Fruit fly (Drosophila melanogaster) whole organism, embryonic: ENCODE results near the gene dysf.

Experiments used
- ATbp ChIP-seq: fragments of 200-800 bp; sonication (Bioruptor generic); optimal IDR thresholded peaks from 2 replicates; lab custom pipeline; 2017; ENCODE audit warnings: missing biosample characterization, mild to moderate bottlenecking, missing genetic modification characterization, missing genetic modification reagents
- Atf3 ChIP-seq: fragments of 200-800 bp; sonication (Bioruptor generic); optimal IDR thresholded peaks from 3 replicates; lab custom pipeline; 2016; ENCODE audit warnings: missing biosample characterization, missing genetic modification characterization
- CG10321 ChIP-seq: fragments of 200-800 bp; sonication (Bioruptor generic); IDR thresholded peaks from 2 replicates; pipeline ENCODE4 v1.3.6; 2022; ENCODE audit warnings: missing biosample characterization, missing genetic modification characterization
- CG10366 ChIP-seq: fragments of 200-800 bp; sonication (Bioruptor generic); IDR thresholded peaks from 2 replicates; pipeline ENCODE4 v1.3.6; 2022; ENCODE audit warnings: missing biosample characterization, missing genetic modification characterization
- CG10565 ChIP-seq: fragments of 200-800 bp; sonication (Bioruptor generic); optimal IDR thresholded peaks from 3 replicates; lab custom pipeline; 2016; ENCODE audit warnings: missing biosample characterization, mild to moderate bottlenecking, missing genetic modification characterization
- CG12299 ChIP-seq: fragments of 200-800 bp; sonication (Bioruptor generic); optimal IDR thresholded peaks from 2 replicates; lab custom pipeline; 2018; ENCODE audit warnings: missing biosample characterization, mild to moderate bottlenecking, missing genetic modification characterization
- CG16813 ChIP-seq: fragments of 200-800 bp; sonication (Bioruptor generic); IDR thresholded peaks from 3 replicates; pipeline ENCODE4 v1.3.6; 2022; ENCODE audit warnings: missing biosample characterization, missing genetic modification characterization; ENCODE audit not compliant: partially characterized antibody
- CG17802 ChIP-seq: fragments of 200-800 bp; sonication (Bioruptor generic); optimal IDR thresholded peaks from 2 replicates; lab custom pipeline; 2018; ENCODE audit warnings: missing biosample characterization, mild to moderate bottlenecking, missing genetic modification characterization, moderate library complexity
- CG18764 ChIP-seq: fragments of 200-800 bp; sonication (Bioruptor generic); optimal IDR thresholded peaks from 3 replicates; lab custom pipeline; 2016; ENCODE audit warnings: missing biosample characterization, missing genetic modification characterization
- CG32532 ChIP-seq: fragments of 200-800 bp; sonication (Bioruptor generic); IDR thresholded peaks from 2 replicates; pipeline ENCODE4 v1.3.6; 2022; ENCODE audit warnings: missing biosample characterization, missing genetic modification characterization
- CG3995 ChIP-seq: fragments of 200-800 bp; sonication (Bioruptor generic); optimal IDR thresholded peaks from 3 replicates; lab custom pipeline; 2016; ENCODE audit warnings: missing biosample characterization, missing genetic modification characterization
- CG4404 ChIP-seq: fragments of 200-800 bp; sonication (Bioruptor generic); IDR thresholded peaks from 2 replicates; pipeline ENCODE4 v1.3.6; 2022; ENCODE audit warnings: missing biosample characterization, missing genetic modification characterization
- CG4707 ChIP-seq: fragments of 200-800 bp; sonication (Bioruptor generic); optimal IDR thresholded peaks from 2 replicates; lab custom pipeline; 2018; ENCODE audit warnings: missing biosample characterization, mild to moderate bottlenecking, missing genetic modification characterization, moderate library complexity
- CG7963 ChIP-seq: fragments of 200-800 bp; sonication (Bioruptor generic); IDR thresholded peaks from 3 replicates; pipeline ENCODE4 v1.3.6; 2022; ENCODE audit warnings: missing biosample characterization, missing genetic modification characterization; ENCODE audit not compliant: partially characterized antibody
- CG9932 ChIP-seq: fragments of 200-800 bp; sonication (Bioruptor generic); IDR thresholded peaks from 2 replicates; pipeline ENCODE4 v1.3.6; 2022; ENCODE audit warnings: missing biosample characterization, missing genetic modification characterization
- CoRest ChIP-seq: fragments of 200-800 bp; sonication (Bioruptor generic); optimal IDR thresholded peaks from 3 replicates; lab custom pipeline; 2018; ENCODE audit warnings: missing biosample characterization, mild to moderate bottlenecking, missing genetic modification characterization, moderate library complexity
- D ChIP-seq, 2 experiments: fragments of 200-800 bp in 1 of 2; fragments of >200 bp in 1 of 2; sonication (Bioruptor generic) in 1 of 2; optimal IDR thresholded peaks; 2 replicates in 1 of 2; 3 replicates in 1 of 2; lab custom pipeline; 2017; ENCODE audit warnings: mild to moderate bottlenecking in 1 of 2, missing biosample characterization in 1 of 2, missing genetic modification characterization in 1 of 2, missing genetic modification reagents in 1 of 2
- Dad ChIP-seq: fragments of 200-800 bp; sonication (Bioruptor generic); optimal IDR thresholded peaks from 3 replicates; lab custom pipeline; 2016; ENCODE audit warnings: missing biosample characterization, missing genetic modification characterization
- Deaf1 ChIP-seq: fragments of 200-800 bp; optimal IDR thresholded peaks from 3 replicates; lab custom pipeline; 2019; ENCODE audit warnings: missing biosample characterization, mild to moderate bottlenecking, missing genetic modification characterization, moderate library complexity
- Eip74EF ChIP-seq, 2 experiments: fragments of 200-800 bp in 1 of 2; fragments of >200 bp in 1 of 2; sonication (Bioruptor generic) in 1 of 2; optimal IDR thresholded peaks; 2 replicates each; lab custom pipeline; 2017 to 2019; ENCODE audit warnings: missing biosample characterization in 2 of 2, missing genetic modification characterization in 2 of 2, mild to moderate bottlenecking in 1 of 2, moderate library complexity in 1 of 2
- HmgZ ChIP-seq: fragments of 200-800 bp; sonication (Bioruptor generic); optimal IDR thresholded peaks from 2 replicates; lab custom pipeline; 2018; ENCODE audit warnings: missing biosample characterization, mild to moderate bottlenecking, missing genetic modification characterization
- MESR4 ChIP-seq: fragments of 200-800 bp; sonication (Bioruptor generic); optimal IDR thresholded peaks from 2 replicates; lab custom pipeline; 2018; ENCODE audit warnings: missing biosample characterization, mild to moderate bottlenecking, missing genetic modification characterization, moderate library complexity
- Med ChIP-seq: fragments of 200-800 bp; sonication (Bioruptor generic); peaks from one replicate; lab custom pipeline; 2016; ENCODE audit warnings: missing biosample characterization, missing genetic modification characterization, mild to moderate bottlenecking, inconsistent platforms, moderate library complexity
- Neu2 ChIP-seq: fragments of 200-800 bp; sonication (Bioruptor generic); optimal IDR thresholded peaks from 3 replicates; lab custom pipeline; 2016; ENCODE audit warnings: missing biosample characterization, missing genetic modification characterization, borderline replicate concordance
- Nf-YB ChIP-seq: fragments of 200-800 bp; sonication (Bioruptor generic); optimal IDR thresholded peaks from 3 replicates; lab custom pipeline; 2019; ENCODE audit warnings: missing biosample characterization, mild to moderate bottlenecking, missing genetic modification characterization, moderate library complexity
- Nf-YC ChIP-seq: fragments of 200-800 bp; optimal IDR thresholded peaks from 3 replicates; lab custom pipeline; 2019; ENCODE audit warnings: missing biosample characterization, mild to moderate bottlenecking, missing genetic modification characterization, moderate library complexity
- Opbp ChIP-seq: fragments of 200-800 bp; sonication (Bioruptor generic); IDR thresholded peaks from 3 replicates; pipeline ENCODE4 v1.3.6; 2022; ENCODE audit warnings: missing biosample characterization, missing genetic modification characterization; ENCODE audit not compliant: partially characterized antibody
- Pdp1 ChIP-seq, 2 experiments: fragments of 200-800 bp; sonication (Bioruptor generic); optimal IDR thresholded peaks; 3 replicates each; lab custom pipeline; 2016; ENCODE audit warnings: missing biosample characterization in 2 of 2, missing genetic modification characterization in 2 of 2, mild to moderate bottlenecking in 1 of 2, moderate library complexity in 1 of 2
- Ravus ChIP-seq: fragments of 200-800 bp; sonication (Bioruptor generic); IDR thresholded peaks from 2 replicates; pipeline ENCODE4 v1.3.6; 2022; ENCODE audit warnings: missing biosample characterization, missing genetic modification characterization
- Ssrp ChIP-seq: fragments of 200-800 bp; sonication (Bioruptor generic); optimal IDR thresholded peaks from 2 replicates; lab custom pipeline; 2018; ENCODE audit warnings: missing biosample characterization, mild to moderate bottlenecking, missing genetic modification characterization, moderate library complexity
- abd-A ChIP-seq: fragments of 200-800 bp; sonication (Bioruptor generic); optimal IDR thresholded peaks from 3 replicates; lab custom pipeline; 2019; ENCODE audit warnings: missing biosample characterization, mild to moderate bottlenecking, missing genetic modification characterization, moderate library complexity
- crc ChIP-seq: fragments of 200-800 bp; sonication (Bioruptor generic); optimal IDR thresholded peaks from 2 replicates; lab custom pipeline; 2016; ENCODE audit warnings: missing biosample characterization, missing genetic modification characterization
- croc ChIP-seq: fragments of 200-800 bp; sonication (Bioruptor generic); conservative IDR thresholded peaks from 3 replicates; pipeline ENCODE4 v1.3.6; 2022; ENCODE audit warnings: missing biosample characterization, missing genetic modification characterization
- crp ChIP-seq, 2 experiments: fragments of 200-800 bp; sonication (Bioruptor generic); optimal IDR thresholded peaks; 2 replicates in 1 of 2; 3 replicates in 1 of 2; lab custom pipeline; 2017; ENCODE audit warnings: missing biosample characterization in 2 of 2, missing genetic modification characterization in 2 of 2, mild to moderate bottlenecking in 1 of 2, moderate library complexity in 1 of 2
- dimm ChIP-seq: fragments of 200-800 bp; sonication (Bioruptor generic); IDR thresholded peaks from 2 replicates; pipeline ENCODE4 v1.3.6; 2022; ENCODE audit warnings: missing biosample characterization, missing genetic modification characterization
- dmrt11E ChIP-seq: fragments of 200-800 bp; sonication (Bioruptor generic); optimal IDR thresholded peaks from 3 replicates; lab custom pipeline; 2018; ENCODE audit warnings: missing biosample characterization, mild to moderate bottlenecking, missing genetic modification characterization, moderate library complexity
- fd3F ChIP-seq: fragments of 200-800 bp; sonication (Bioruptor generic); optimal IDR thresholded peaks from 2 replicates; lab custom pipeline; 2018; ENCODE audit warnings: missing biosample characterization, mild to moderate bottlenecking, missing genetic modification characterization, moderate library complexity
- fd96Cb ChIP-seq: fragments of 200-800 bp; sonication (Bioruptor generic); optimal IDR thresholded peaks from 2 replicates; lab custom pipeline; 2018; ENCODE audit warnings: missing biosample characterization, mild to moderate bottlenecking, missing genetic modification characterization, moderate library complexity
- insv ChIP-seq, 2 experiments: fragments of 200-800 bp; sonication (Bioruptor generic); optimal IDR thresholded peaks; 3 replicates each; lab custom pipeline; 2016 to 2018; ENCODE audit warnings: missing biosample characterization in 2 of 2, missing genetic modification characterization in 2 of 2
- maf-S ChIP-seq: fragments of 200-800 bp; sonication (Bioruptor generic); optimal IDR thresholded peaks from 2 replicates; lab custom pipeline; 2016; ENCODE audit warnings: missing biosample characterization, missing genetic modification characterization
- mld ChIP-seq: fragments of 200-800 bp; sonication (Bioruptor generic); IDR thresholded peaks from 3 replicates; pipeline ENCODE4 v1.3.6; 2022; ENCODE audit warnings: missing biosample characterization, missing genetic modification characterization; ENCODE audit not compliant: partially characterized antibody
- org-1 ChIP-seq: fragments of 200-800 bp; sonication (Bioruptor generic); optimal IDR thresholded peaks from 2 replicates; lab custom pipeline; 2017; ENCODE audit warnings: missing biosample characterization, missing genetic modification characterization
- sc ChIP-seq, 3 experiments: fragments of >200 bp in 2 of 3; fragments of 200-800 bp in 1 of 3; sonication (Bioruptor generic) in 1 of 3; optimal IDR thresholded peaks; 2 replicates in 2 of 3; 3 replicates in 1 of 3; lab custom pipeline; 2017; ENCODE audit warnings: mild to moderate bottlenecking in 1 of 3, missing biosample characterization in 1 of 3, missing genetic modification characterization in 1 of 3, missing genetic modification reagents in 1 of 3
- sd ChIP-seq: fragments of 200-800 bp; sonication (Bioruptor generic); optimal IDR thresholded peaks from 3 replicates; lab custom pipeline; 2018; ENCODE audit warnings: missing biosample characterization, mild to moderate bottlenecking, missing genetic modification characterization, moderate library complexity
- stc ChIP-seq: fragments of 200-800 bp; sonication (Bioruptor generic); IDR thresholded peaks from 2 replicates; pipeline ENCODE4 v1.3.6; 2022; ENCODE audit warnings: missing biosample characterization, missing genetic modification characterization
- tx ChIP-seq: fragments of 200-800 bp; sonication (Bioruptor generic); optimal IDR thresholded peaks from 2 replicates; lab custom pipeline; 2016; ENCODE audit warnings: missing biosample characterization, missing genetic modification characterization
- zfh1 ChIP-seq: fragments of 200-800 bp; sonication (Bioruptor generic); IDR thresholded peaks from 3 replicates; pipeline ENCODE4 v1.3.6; 2022; ENCODE audit warnings: missing biosample characterization, missing genetic modification characterization

Gene dysf

dm6 chr3R:26098502-26099210 lies at the start of gene dysf (continued):
- TF ChIP-seq CG18764 (GFP tag; lab: Kevin White, UChicago) (peak; percentile 17), Nf-YB (GFP tag; lab: Kevin White, UChicago) (no peak), crc (GFP tag; lab: Kevin White, UChicago) (no peak), maf-S (no peak), crp (GFP tag; optimal IDR thresholded peaks at IDR 0.05; lab: Kevin White, UChicago) (no peak), CG4707 (GFP tag; lab: Kevin White, UChicago) (no peak), Pdp1 (GFP tag; optimal IDR thresholded peaks at IDR 0.05; lab: Kevin White, UChicago) (no peak), sd (tag; lab: Kevin White, UChicago) (no peak), fd3F (GFP tag; lab: Kevin White, UChicago) (no peak), Atf3 (GFP tag; lab: Kevin White, UChicago) (no peak), abd-A (no peak), Opbp (GFP tag; lab: Robert Waterston, UW) (no peak), HmgZ (tag; lab: Kevin White, UChicago) (no peak), CG10366 (GFP tag; lab: Robert Waterston, UW) (no peak; the same call in 1 of the 2 replicates), org-1 (GFP tag; lab: Kevin White, UChicago) (no peak), Nf-YC (tag; lab: Kevin White, UChicago) (no peak), Dad (GFP tag; lab: Kevin White, UChicago) (no peak), fd96Cb (tag; lab: Kevin White, UChicago) (peak; percentile 76), Med (GFP tag; lab: Kevin White, UChicago) (no peak), CoRest (tag; lab: Kevin White, UChicago) (peak; percentile 89), mld (GFP tag; lab: Robert Waterston, UW) (no peak), dimm (no peak), stc (GFP tag; lab: Robert Waterston, UW) (peak; percentile 45; the same call in 1 of the 2 replicates), CG4404 (GFP tag; lab: Robert Waterston, UW) (peak; percentile 50; the same call in 1 of the 2 replicates), ATbp (GFP tag; lab: Kevin White, UChicago) (no peak), CG17802 (tag; lab: Kevin White, UChicago) (no peak), CG12299 (tag; lab: Kevin White, UChicago) (no peak), CG32532 (peak; percentile 56), MESR4 (GFP tag; lab: Kevin White, UChicago) (no peak), Ravus (GFP tag; lab: Robert Waterston, UW) (no peak), CG10321 (GFP tag; lab: Robert Waterston, UW) (no peak), Deaf1 (tag; lab: Kevin White, UChicago) (peak; percentile 59), tx (GFP tag; lab: Kevin White, UChicago) (no peak), Ssrp (peak; percentile 76), CG16813 (GFP tag; lab: Robert Waterston, UW) (no peak), CG7963 (GFP tag; lab: Robert Waterston, UW) (no peak), CG9932 (GFP tag; lab: Robert Waterston, UW) (peak; percentile 46), croc (no peak; the same call in 2 of the 3 replicates), Eip74EF (GFP tag; optimal IDR thresholded peaks at IDR 0.05; lab: Kevin White, UChicago) (peak in 1 of 2 experiments; percentile 45), insv (GFP tag; optimal IDR thresholded peaks at IDR 0.05; lab: Kevin White, UChicago) (no peak), dmrt11E (tag; lab: Kevin White, UChicago) (peak; percentile 87), D (optimal IDR thresholded peaks at IDR 0.05; lab: Kevin White, UChicago) (no peak), D (GFP tag; optimal IDR thresholded peaks at IDR 0.05; lab: Kevin White, UChicago) (peak; percentile 56), CG3995 (no peak), zfh1 (no peak), sc (optimal IDR thresholded peaks at IDR 0.05; lab: Kevin White, UChicago) (no peak), sc (GFP tag; optimal IDR thresholded peaks at IDR 0.05; lab: Kevin White, UChicago) (peak; percentile 63), Neu2 (GFP tag; lab: Kevin White, UChicago) (no peak), CG10565 (GFP tag; lab: Kevin White, UChicago) (no peak)
